Fruit fly (Drosophila melanogaster): ENCODE measurements around the gene Nmd3.
A peak's percentile ranks its signal among the peaks of the same experiment; 100 is the strongest.

Gene Nmd3

dm6 chrX:2191896-2192295, 7.4 kb upstream of the Nmd3 start (continued):
- TF ChIP-seq hbn (GFP tag; IDR thresholded peaks at IDR 0.05; ENCODE audit: partially characterized antibody) = no peak
- peak; percentile 20 for TF ChIP-seq kni (GFP tag; optimal IDR thresholded peaks at IDR 0.05)
- no peak for TF ChIP-seq Myb (GFP tag; optimal IDR thresholded peaks at IDR 0.05)
- peak; percentile 26 for TF ChIP-seq wek (GFP tag; optimal IDR thresholded peaks at IDR 0.05)
- TF ChIP-seq CG2202 (tag; optimal IDR thresholded peaks at IDR 0.05) = no peak
- peak; percentile 9 for TF ChIP-seq CG17359 (tag; optimal IDR thresholded peaks at IDR 0.05)
- no peak for TF ChIP-seq Hsf (GFP tag; optimal IDR thresholded peaks at IDR 0.05)
- no peak for TF ChIP-seq ttk (GFP tag; IDR thresholded peaks at IDR 0.05)
- TF ChIP-seq CG13287 (GFP tag; IDR thresholded peaks at IDR 0.05; ENCODE audit: partially characterized antibody) = no peak
- TF ChIP-seq CG1233 (GFP tag; optimal IDR thresholded peaks at IDR 0.05) = no peak
- TF ChIP-seq en (GFP tag; optimal IDR thresholded peaks at IDR 0.05) = no peak
- no peak for TF ChIP-seq Ets97D (GFP tag; optimal IDR thresholded peaks at IDR 0.05)
- TF ChIP-seq CG32767 (GFP tag; IDR thresholded peaks at IDR 0.05) = no peak
- no peak for TF ChIP-seq CG42726 (GFP tag; IDR thresholded peaks at IDR 0.05; ENCODE audit: partially characterized antibody)
- peak; percentile 5 for TF ChIP-seq sens (GFP tag)
- TF ChIP-seq Vsx1 (GFP tag; optimal IDR thresholded peaks at IDR 0.05) = no peak
- TF ChIP-seq twi (tag; optimal IDR thresholded peaks at IDR 0.05) = no peak
- peak; percentile 35; the same call in 1 of the 2 replicates for TF ChIP-seq Awh (GFP tag; IDR thresholded peaks at IDR 0.05)
- TF ChIP-seq Atf6 (GFP tag; IDR thresholded peaks at IDR 0.05) = no peak
- peak in 1 of 2 experiments; percentile 24 for TF ChIP-seq Pdp1 (GFP tag; optimal IDR thresholded peaks at IDR 0.05)
- peak; percentile 31 for TF ChIP-seq Med (GFP tag)
- TF ChIP-seq MTF-1 (GFP tag; optimal IDR thresholded peaks at IDR 0.05; ENCODE audit: borderline replicate concordance) = no peak
- TF ChIP-seq CG10654 (GFP tag; optimal IDR thresholded peaks at IDR 0.05) = no peak
- no peak for TF ChIP-seq kay (GFP tag; optimal IDR thresholded peaks at IDR 0.05)
- TF ChIP-seq HLHmδ (GFP tag; optimal IDR thresholded peaks at IDR 0.05) = peak; percentile 2
- TF ChIP-seq nau (GFP tag; optimal IDR thresholded peaks at IDR 0.05) = no peak
- TF ChIP-seq ewg (GFP tag; optimal IDR thresholded peaks at IDR 0.05) = no peak
- no peak for TF ChIP-seq slp2 (GFP tag; optimal IDR thresholded peaks at IDR 0.05)
- no peak for TF ChIP-seq CG12391 (tag; optimal IDR thresholded peaks at IDR 0.05)
- TF ChIP-seq CG4360 (GFP tag; IDR thresholded peaks at IDR 0.05) = peak; percentile 40; the same call in 1 of the 2 replicates
- TF ChIP-seq HLH3B (GFP tag; IDR thresholded peaks at IDR 0.05) = peak; percentile 12; the same call in 1 of the 2 replicates
- no peak for TF ChIP-seq fd102C (GFP tag; optimal IDR thresholded peaks at IDR 0.05)
- TF ChIP-seq CG11696 (GFP tag; IDR thresholded peaks at IDR 0.05) = no peak
- TF ChIP-seq insv (GFP tag; optimal IDR thresholded peaks at IDR 0.05) = no peak
- TF ChIP-seq mld (GFP tag; IDR thresholded peaks at IDR 0.05; ENCODE audit: partially characterized antibody) = no peak
- no peak for TF ChIP-seq CG1792 (GFP tag; optimal IDR thresholded peaks at IDR 0.05)
- peak; percentile 7 for TF ChIP-seq CG1603 (tag; optimal IDR thresholded peaks at IDR 0.05)
- TF ChIP-seq gcm (GFP tag; optimal IDR thresholded peaks at IDR 0.05) = no peak
- TF ChIP-seq croc (GFP tag; conservative IDR thresholded peaks at IDR 0.05) = no peak
- TF ChIP-seq CG3407 (GFP tag; optimal IDR thresholded peaks at IDR 0.05) = peak; percentile 27
- no peak for TF ChIP-seq zfh2 (GFP tag; optimal IDR thresholded peaks at IDR 0.05)
- TF ChIP-seq CG33213 (GFP tag; optimal IDR thresholded peaks at IDR 0.05) = no peak
- TF ChIP-seq CG11560 (tag; IDR thresholded peaks at IDR 0.05) = no peak
- peak; percentile 72; the same call in 2 of the 3 replicates for TF ChIP-seq ci (GFP tag; IDR thresholded peaks at IDR 0.05)
- peak; percentile 50 for TF ChIP-seq Xrp1 (GFP tag; IDR thresholded peaks at IDR 0.05)

Measured in whole organism, embryonic.